Worm (Caenorhabditis elegans) whole organism, early embryonic: ENCODE measurements around the gene fbxb-55.

Experiments used
- ama-1 ChIP-seq: fragments of 150-350 bp; optimal IDR thresholded peaks from 2 replicates; lab custom pipeline; 2014
- ceh-36 ChIP-seq: sonication (generic microtip); optimal IDR thresholded peaks from 2 replicates; lab custom pipeline; 2016; ENCODE audit warnings: missing genetic modification characterization, inconsistent platforms, missing compliant biosample characterization
- flt-1 ChIP-seq: fragments of 200-800 bp; sonication (Bioruptor generic); IDR thresholded peaks from 2 replicates; pipeline ENCODE4 v1.3.6; 2022; ENCODE audit warnings: missing genetic modification characterization, missing compliant biosample characterization
- hmg-4 ChIP-seq: fragments of 200-800 bp; sonication (Bioruptor generic); optimal IDR thresholded peaks from 2 replicates; lab custom pipeline; 2018; ENCODE audit warnings: mild to moderate bottlenecking, missing genetic modification characterization, missing compliant biosample characterization
- hnd-1 ChIP-seq: sonication (generic microtip); optimal IDR thresholded peaks from 2 replicates; lab custom pipeline; 2016; ENCODE audit warnings: missing genetic modification characterization, missing compliant biosample characterization
- sea-1 ChIP-seq: fragments of 200-800 bp; sonication (Bioruptor generic); conservative IDR thresholded peaks from 2 replicates; pipeline ENCODE4 v1.3.6; 2022; ENCODE audit warnings: missing genetic modification characterization, missing compliant biosample characterization
- tbx-11 ChIP-seq: fragments of 200-800 bp; sonication (Bioruptor generic); IDR thresholded peaks from 2 replicates; pipeline ENCODE4 v1.3.6; 2022; ENCODE audit warnings: missing genetic modification characterization, missing compliant biosample characterization
- tbx-37 ChIP-seq: fragments of 200-800 bp; sonication (Bioruptor generic); conservative IDR thresholded peaks from 2 replicates; pipeline ENCODE4 v1.3.6; 2022; ENCODE audit warnings: missing genetic modification reagents, missing genetic modification characterization, missing compliant biosample characterization

ce11 chrIV:4055297-4055696, 13.3 kb upstream of the fbxb-55 start:
- TF ChIP-seq flt-1 (GFP tag; lab: Robert Waterston, UW), result no peak
- TF ChIP-seq hnd-1, result no peak
- no peak for TF ChIP-seq hmg-4 (GFP tag; lab: Kevin White, UChicago)
- no peak for TF ChIP-seq ama-1
- TF ChIP-seq tbx-37, result no peak
- no peak for TF ChIP-seq tbx-11 (GFP tag; lab: Robert Waterston, UW)
- TF ChIP-seq sea-1, result no peak
- no peak for TF ChIP-seq ceh-36 (tag; lab: Kevin White, UChicago)
